Fruit fly (Drosophila melanogaster) whole organism, embryonic: ENCODE measurements around the gene CG14085.

Experiments used
- Abd-B ChIP-seq: fragments of 200-800 bp; sonication (Bioruptor generic); optimal IDR thresholded peaks from 2 replicates; lab custom pipeline; 2018; ENCODE audit warnings: missing biosample characterization, mild to moderate bottlenecking, missing genetic modification characterization, moderate library complexity
- CG1024 ChIP-seq: fragments of 200-800 bp; sonication (Bioruptor generic); IDR thresholded peaks from 2 replicates; pipeline ENCODE4 v1.3.6; 2022; ENCODE audit warnings: missing biosample characterization, missing genetic modification characterization
- CG11456 ChIP-seq: fragments of 200-800 bp; sonication (Bioruptor generic); IDR thresholded peaks from 3 replicates; pipeline ENCODE4 v1.3.6; 2022; ENCODE audit warnings: missing biosample characterization, missing genetic modification characterization
- CG11696 ChIP-seq: fragments of 200-800 bp; sonication (Bioruptor generic); IDR thresholded peaks from 2 replicates; pipeline ENCODE4 v1.3.6; 2022; ENCODE audit warnings: missing biosample characterization, missing genetic modification characterization
- CG12769 ChIP-seq: fragments of 200-800 bp; sonication (Bioruptor generic); optimal IDR thresholded peaks from 2 replicates; lab custom pipeline; 2019; ENCODE audit warnings: missing biosample characterization, mild to moderate bottlenecking, missing genetic modification characterization, moderate library complexity
- CG13894 ChIP-seq: fragments of 200-800 bp; sonication (Bioruptor generic); optimal IDR thresholded peaks from 3 replicates; lab custom pipeline; 2018; ENCODE audit warnings: missing biosample characterization, mild to moderate bottlenecking, missing genetic modification characterization, moderate library complexity
- CG14014 ChIP-seq: fragments of 200-800 bp; sonication (Bioruptor generic); IDR thresholded peaks from 2 replicates; pipeline ENCODE4 v1.3.6; 2022; ENCODE audit warnings: missing biosample characterization, missing genetic modification characterization
- CG14710 ChIP-seq: fragments of 200-800 bp; sonication (Bioruptor generic); optimal IDR thresholded peaks from 3 replicates; lab custom pipeline; 2019; ENCODE audit warnings: missing biosample characterization, mild to moderate bottlenecking, missing genetic modification characterization, moderate library complexity
- CG15073 ChIP-seq: fragments of 200-800 bp; sonication (Bioruptor generic); optimal IDR thresholded peaks from 2 replicates; lab custom pipeline; 2016; ENCODE audit warnings: missing biosample characterization, missing genetic modification characterization
- CG15479 ChIP-seq: fragments of 200-800 bp; sonication (Bioruptor generic); optimal IDR thresholded peaks from 3 replicates; lab custom pipeline; 2019; ENCODE audit warnings: missing biosample characterization, mild to moderate bottlenecking, missing genetic modification characterization, moderate library complexity
- CG1647 ChIP-seq: fragments of 200-800 bp; sonication (Bioruptor generic); optimal IDR thresholded peaks from 3 replicates; lab custom pipeline; 2016; ENCODE audit warnings: missing biosample characterization, missing genetic modification characterization
- CG17385 ChIP-seq: fragments of 200-800 bp; sonication (Bioruptor generic); optimal IDR thresholded peaks from 3 replicates; lab custom pipeline; 2018; ENCODE audit warnings: missing biosample characterization, mild to moderate bottlenecking, missing genetic modification characterization
- CG17568 ChIP-seq: fragments of 200-800 bp; sonication (Bioruptor generic); optimal IDR thresholded peaks from 2 replicates; lab custom pipeline; 2018; ENCODE audit warnings: missing biosample characterization, mild to moderate bottlenecking, missing genetic modification characterization, moderate library complexity
- CG18262 ChIP-seq: fragments of 200-800 bp; optimal IDR thresholded peaks from 3 replicates; lab custom pipeline; 2019; ENCODE audit warnings: missing biosample characterization, mild to moderate bottlenecking, missing genetic modification characterization, moderate library complexity
- CG1832 ChIP-seq: fragments of 200-800 bp; sonication (Bioruptor generic); optimal IDR thresholded peaks from 2 replicates; lab custom pipeline; 2017; ENCODE audit warnings: missing biosample characterization, mild to moderate bottlenecking, missing genetic modification characterization, inconsistent platforms
- CG31441 ChIP-seq: fragments of 200-800 bp; sonication (Bioruptor generic); IDR thresholded peaks from 2 replicates; pipeline ENCODE4 v1.3.6; 2022; ENCODE audit warnings: missing biosample characterization, missing genetic modification characterization
- CG34224 ChIP-seq: fragments of 200-800 bp; sonication (Bioruptor generic); IDR thresholded peaks from 3 replicates; pipeline ENCODE4 v1.3.6; 2022; ENCODE audit warnings: missing biosample characterization, missing genetic modification characterization; ENCODE audit not compliant: partially characterized antibody
- CG5180 ChIP-seq: fragments of 200-800 bp; sonication (Bioruptor generic); optimal IDR thresholded peaks from 3 replicates; lab custom pipeline; 2017; ENCODE audit warnings: missing biosample characterization, missing genetic modification characterization, mild to moderate bottlenecking, moderate library complexity, missing genetic modification reagents
- CG6765 ChIP-seq: fragments of 200-800 bp; sonication (Bioruptor generic); optimal IDR thresholded peaks from 3 replicates; lab custom pipeline; 2017; ENCODE audit warnings: missing biosample characterization, mild to moderate bottlenecking, missing genetic modification characterization
- CG6791 ChIP-seq: fragments of 200-800 bp; sonication (Bioruptor generic); IDR thresholded peaks from 3 replicates; pipeline ENCODE4 v1.3.6; 2022; ENCODE audit warnings: missing biosample characterization, missing genetic modification characterization; ENCODE audit not compliant: partially characterized antibody
- Deaf1 ChIP-seq: fragments of 200-800 bp; optimal IDR thresholded peaks from 3 replicates; lab custom pipeline; 2019; ENCODE audit warnings: missing biosample characterization, mild to moderate bottlenecking, missing genetic modification characterization, moderate library complexity
- Drgx ChIP-seq: fragments of 200-800 bp; sonication (Bioruptor generic); IDR thresholded peaks from 2 replicates; pipeline ENCODE4 v1.3.6; 2022; ENCODE audit warnings: missing biosample characterization, missing genetic modification characterization
- GATAe ChIP-seq: fragments of 200-800 bp; sonication (Bioruptor generic); conservative IDR thresholded peaks from 2 replicates; pipeline ENCODE4 v1.3.6; 2022; ENCODE audit warnings: missing biosample characterization, missing genetic modification characterization
- Hand ChIP-seq: fragments of 200-800 bp; sonication (Bioruptor generic); optimal IDR thresholded peaks from 2 replicates; lab custom pipeline; 2017; ENCODE audit warnings: mild to moderate bottlenecking, missing biosample characterization, missing genetic modification reagents, missing genetic modification characterization
- Mad ChIP-seq: fragments of 200-800 bp; sonication (Bioruptor generic); optimal IDR thresholded peaks from 2 replicates; lab custom pipeline; 2016; ENCODE audit warnings: missing biosample characterization, missing genetic modification characterization
- Med ChIP-seq: fragments of 200-800 bp; sonication (Bioruptor generic); peaks from one replicate; lab custom pipeline; 2016; ENCODE audit warnings: missing biosample characterization, missing genetic modification characterization, mild to moderate bottlenecking, inconsistent platforms, moderate library complexity
- Meics ChIP-seq: fragments of 200-800 bp; sonication (Bioruptor generic); optimal IDR thresholded peaks from 2 replicates; lab custom pipeline; 2017; ENCODE audit warnings: missing biosample characterization, mild to moderate bottlenecking, missing genetic modification characterization
- Oli ChIP-seq: fragments of 200-800 bp; sonication (Bioruptor generic); optimal IDR thresholded peaks from 2 replicates; lab custom pipeline; 2018; ENCODE audit warnings: missing biosample characterization, mild to moderate bottlenecking, missing genetic modification characterization, moderate library complexity
- Optix ChIP-seq: fragments of 200-800 bp; sonication (Bioruptor generic); IDR thresholded peaks from 3 replicates; pipeline ENCODE4 v1.3.6; 2022; ENCODE audit warnings: missing biosample characterization, missing genetic modification characterization
- PHDP ChIP-seq: fragments of 200-800 bp; sonication (Bioruptor generic); optimal IDR thresholded peaks from 3 replicates; lab custom pipeline; 2018; ENCODE audit warnings: missing biosample characterization, mild to moderate bottlenecking, missing genetic modification characterization, moderate library complexity
- Sox102F ChIP-seq: fragments of 200-800 bp; sonication (Bioruptor generic); optimal IDR thresholded peaks from 2 replicates; lab custom pipeline; 2018; ENCODE audit warnings: missing biosample characterization, mild to moderate bottlenecking, missing genetic modification characterization, moderate library complexity
- abd-A ChIP-seq: fragments of 200-800 bp; sonication (Bioruptor generic); optimal IDR thresholded peaks from 3 replicates; lab custom pipeline; 2019; ENCODE audit warnings: missing biosample characterization, mild to moderate bottlenecking, missing genetic modification characterization, moderate library complexity
- bbx ChIP-seq: fragments of 200-800 bp; sonication (Bioruptor generic); IDR thresholded peaks from 2 replicates; pipeline ENCODE4 v1.3.6; 2022; ENCODE audit warnings: missing biosample characterization, missing genetic modification characterization; ENCODE audit not compliant: partially characterized antibody
- bsh ChIP-seq, 2 experiments: fragments of 200-800 bp; sonication (Bioruptor generic); optimal IDR thresholded peaks; 2 replicates each; lab custom pipeline; 2017 to 2018; ENCODE audit warnings: mild to moderate bottlenecking in 2 of 2, missing biosample characterization in 2 of 2, missing genetic modification characterization in 2 of 2, moderate library complexity in 1 of 2
- chinmo ChIP-seq: fragments of 200-800 bp; sonication (Bioruptor generic); IDR thresholded peaks from 4 replicates; pipeline ENCODE4 v1.3.6; 2022; ENCODE audit warnings: missing biosample characterization, missing genetic modification characterization; ENCODE audit not compliant: partially characterized antibody
- crc ChIP-seq: fragments of 200-800 bp; sonication (Bioruptor generic); optimal IDR thresholded peaks from 2 replicates; lab custom pipeline; 2016; ENCODE audit warnings: missing biosample characterization, missing genetic modification characterization
- crol ChIP-seq: fragments of 200-800 bp; sonication (Bioruptor generic); IDR thresholded peaks from 2 replicates; pipeline ENCODE4 v1.3.6; 2022; ENCODE audit warnings: missing biosample characterization, missing genetic modification characterization
- grn ChIP-seq: fragments of 200-800 bp; sonication (Bioruptor generic); optimal IDR thresholded peaks from 3 replicates; lab custom pipeline; 2017; ENCODE audit warnings: missing biosample characterization, missing genetic modification characterization
- maf-S ChIP-seq: fragments of 200-800 bp; sonication (Bioruptor generic); optimal IDR thresholded peaks from 2 replicates; lab custom pipeline; 2016; ENCODE audit warnings: missing biosample characterization, missing genetic modification characterization
- oc ChIP-seq: fragments of 200-800 bp; sonication (Bioruptor generic); optimal IDR thresholded peaks from 2 replicates; lab custom pipeline; 2018; ENCODE audit warnings: missing biosample characterization, mild to moderate bottlenecking, missing genetic modification characterization, moderate library complexity
- pfk ChIP-seq: fragments of 200-800 bp; sonication (Bioruptor generic); optimal IDR thresholded peaks from 2 replicates; lab custom pipeline; 2018; ENCODE audit warnings: missing biosample characterization, mild to moderate bottlenecking, missing genetic modification characterization, moderate library complexity
- rib ChIP-seq: fragments of 200-800 bp; sonication (Bioruptor generic); IDR thresholded peaks from 2 replicates; pipeline ENCODE4 v1.3.6; 2022; ENCODE audit warnings: missing biosample characterization, missing genetic modification characterization
- run ChIP-seq: fragments of 200-800 bp; sonication (Bioruptor generic); optimal IDR thresholded peaks from 3 replicates; lab custom pipeline; 2018; ENCODE audit warnings: missing biosample characterization, mild to moderate bottlenecking, missing genetic modification characterization
- sens-2 ChIP-seq: fragments of 200-800 bp; sonication (Bioruptor generic); IDR thresholded peaks from 2 replicates; pipeline ENCODE4 v1.3.6; 2022; ENCODE audit warnings: missing biosample characterization, missing genetic modification characterization
- tap ChIP-seq: fragments of 200-800 bp; optimal IDR thresholded peaks from 3 replicates; lab custom pipeline; 2019; ENCODE audit warnings: missing biosample characterization, mild to moderate bottlenecking, missing genetic modification characterization, moderate library complexity
- tgo ChIP-seq: fragments of 200-800 bp; sonication (Bioruptor generic); IDR thresholded peaks from 3 replicates; pipeline ENCODE4 v1.3.6; 2022; ENCODE audit warnings: missing biosample characterization, missing genetic modification characterization
- usp ChIP-seq: fragments of >200 bp; optimal IDR thresholded peaks from 2 replicates; lab custom pipeline; 2017; ENCODE audit warnings: missing biosample characterization, missing genetic modification characterization
- zfh2 ChIP-seq: fragments of 200-800 bp; sonication (Bioruptor generic); optimal IDR thresholded peaks from 2 replicates; lab custom pipeline; 2016; ENCODE audit warnings: missing biosample characterization, missing genetic modification characterization

The CG14085 gene

dm6 chr3L:19229491-19229890, 39.7 kb upstream of the CG14085 start (continued):
- TF ChIP-seq oc (tag; lab: Kevin White, UChicago), result no peak
- TF ChIP-seq CG1024 (GFP tag; lab: Robert Waterston, UW), result no peak
- no peak for TF ChIP-seq Mad (GFP tag; lab: Kevin White, UChicago)
- TF ChIP-seq CG31441 (GFP tag; lab: Robert Waterston, UW), result no peak
- TF ChIP-seq CG1647 (GFP tag; lab: Kevin White, UChicago), result no peak
- no peak for TF ChIP-seq CG15073 (GFP tag; lab: Kevin White, UChicago)
- no peak for TF ChIP-seq CG34224 (GFP tag; lab: Robert Waterston, UW)
- TF ChIP-seq maf-S, result no peak
- TF ChIP-seq Optix (GFP tag; lab: Robert Waterston, UW), result no peak
- TF ChIP-seq abd-A (tag; lab: Kevin White, UChicago), result peak; percentile 96
- TF ChIP-seq CG11456 (GFP tag; lab: Robert Waterston, UW), result no peak
- TF ChIP-seq pfk (GFP tag; lab: Kevin White, UChicago), result no peak
- no peak for TF ChIP-seq CG6765
- TF ChIP-seq CG17568 (GFP tag; lab: Kevin White, UChicago), result no peak
- TF ChIP-seq tap (tag; lab: Kevin White, UChicago), result no peak
- TF ChIP-seq Drgx (GFP tag; lab: Robert Waterston, UW), result no peak
- no peak for TF ChIP-seq Abd-B (GFP tag; lab: Kevin White, UChicago)
- peak; percentile 64 for TF ChIP-seq Med (GFP tag; lab: Kevin White, UChicago)
- no peak for TF ChIP-seq GATAe
- no peak for TF ChIP-seq crc
- TF ChIP-seq CG1832 (GFP tag; lab: Kevin White, UChicago), result no peak
- TF ChIP-seq CG15479 (GFP tag; lab: Kevin White, UChicago), result no peak
- TF ChIP-seq usp (GFP tag; lab: Kevin White, UChicago), result no peak
- TF ChIP-seq CG11696 (GFP tag; lab: Robert Waterston, UW), result no peak
- TF ChIP-seq CG17385, result no peak
- TF ChIP-seq CG14014, result no peak
- no peak for TF ChIP-seq CG18262
- TF ChIP-seq, all 482 proteins: peak for 11

- TF ChIP-seq CG31441 (GFP tag; lab: Robert Waterston, UW) (0 out of 2 replicates have a peak, but pooled peaks have one; percentile 32), CG6791 (GFP tag; lab: Robert Waterston, UW) (no peak), zfh2 (GFP tag; lab: Kevin White, UChicago) (no peak), chinmo (GFP tag; lab: Robert Waterston, UW) (0 out of 4 replicates have a peak, but pooled peaks have one; percentile 10), Oli (peak; percentile 18), CG1024 (GFP tag; lab: Robert Waterston, UW) (no peak), abd-A (tag; lab: Kevin White, UChicago) (peak; percentile 89), bbx (GFP tag; lab: Robert Waterston, UW) (peak; percentile 62), CG12769 (tag; lab: Kevin White, UChicago) (peak; percentile 16), sens-2 (GFP tag; lab: Robert Waterston, UW) (no peak), CG13894 (tag; lab: Kevin White, UChicago) (peak; percentile 8), run (no peak), PHDP (tag; lab: Kevin White, UChicago) (peak; percentile 44), grn (no peak), Deaf1 (tag; lab: Kevin White, UChicago) (peak; percentile 30), Sox102F (GFP tag; lab: Kevin White, UChicago) (peak; percentile 55), Meics (GFP tag; lab: Kevin White, UChicago) (peak; percentile 43), tgo (GFP tag; lab: Robert Waterston, UW) (peak; percentile 45; the same call in 1 of the 3 replicates), CG5180 (no peak), rib (GFP tag; lab: Robert Waterston, UW) (0 out of 2 replicates have a peak, but pooled peaks have one; percentile 13), bsh (GFP tag; optimal IDR thresholded peaks at IDR 0.05; lab: Kevin White, UChicago) (peak in 1 of 2 experiments; percentile 41), Hand (GFP tag; lab: Kevin White, UChicago) (peak; percentile 34), crol (GFP tag; lab: Robert Waterston, UW) (peak; percentile 56; the same call in 1 of the 2 replicates), CG14014 (peak; percentile 41; the same call in 1 of the 2 replicates), CG14710 (tag; lab: Kevin White, UChicago) (peak; percentile 6)
Measured at dm6 chr3L:19230801-19231547, 38.2 kb upstream of the CG14085 start.
